Fruit fly (Drosophila melanogaster) whole organism, wandering third instar larva: ENCODE measurements around the gene CG12301.

Experiments
- Abd-B ChIP-seq: fragments of >200 bp; optimal IDR thresholded peaks from 2 replicates; lab custom pipeline; 2017; ENCODE audit warnings: missing biosample characterization, missing genetic modification characterization
- CG32264 ChIP-seq: fragments of 200-800 bp; sonication (Bioruptor generic); optimal IDR thresholded peaks from 2 replicates; lab custom pipeline; 2016; ENCODE audit warnings: missing biosample characterization, missing genetic modification characterization
- CG9705 ChIP-seq: fragments of 200-800 bp; sonication (Bioruptor generic); optimal IDR thresholded peaks from 2 replicates; lab custom pipeline; 2018; ENCODE audit warnings: missing biosample characterization, mild to moderate bottlenecking, missing genetic modification characterization
- CrebA ChIP-seq: fragments of 200-800 bp; sonication (Bioruptor generic); optimal IDR thresholded peaks from 2 replicates; lab custom pipeline; 2016; ENCODE audit warnings: missing biosample characterization, mild to moderate bottlenecking, missing genetic modification characterization, borderline replicate concordance
- Dfd ChIP-seq: fragments of >200 bp; optimal IDR thresholded peaks from 2 replicates; lab custom pipeline; 2017; ENCODE audit warnings: missing biosample characterization, missing genetic modification characterization
- Dif ChIP-seq: fragments of 200-275, 200-300 bp; sonication (Bioruptor generic); optimal IDR thresholded peaks from 2 replicates; lab custom pipeline; 2018; ENCODE audit warnings: missing biosample characterization, missing genetic modification characterization; ENCODE audit not compliant: partially characterized antibody
- GATAd ChIP-seq: sonication (Bioruptor generic); optimal IDR thresholded peaks from 2 replicates; lab custom pipeline; 2016; ENCODE audit warnings: missing biosample characterization, missing genetic modification characterization
- HLH106 ChIP-seq: fragments of 200-800 bp; optimal IDR thresholded peaks from 3 replicates; lab custom pipeline; 2019; ENCODE audit warnings: missing biosample characterization, mild to moderate bottlenecking, missing genetic modification characterization, moderate library complexity
- Hnf4 ChIP-seq: fragments of 200-800 bp; sonication (Bioruptor generic); optimal IDR thresholded peaks from 2 replicates; lab custom pipeline; 2016; ENCODE audit warnings: missing biosample characterization, mild to moderate bottlenecking, missing genetic modification characterization
- Hr78 ChIP-seq: fragments of >200 bp; optimal IDR thresholded peaks from 2 replicates; lab custom pipeline; 2017; ENCODE audit warnings: missing biosample characterization, missing genetic modification characterization
- Hr83 ChIP-seq: fragments of 200-300 bp; sonication (Bioruptor generic); optimal IDR thresholded peaks from 2 replicates; lab custom pipeline; 2016; ENCODE audit warnings: missing biosample characterization, mild to moderate bottlenecking, missing genetic modification characterization, moderate library complexity; ENCODE audit not compliant: poor library complexity, severe bottlenecking
- Jra ChIP-seq: sonication (Bioruptor generic); optimal IDR thresholded peaks from 2 replicates; lab custom pipeline; 2016; ENCODE audit warnings: missing biosample characterization, missing genetic modification characterization
- Mio ChIP-seq: sonication (Bioruptor generic); optimal IDR thresholded peaks from 2 replicates; lab custom pipeline; 2016; ENCODE audit warnings: missing biosample characterization, missing genetic modification characterization
- Myc ChIP-seq: fragments of >200 bp; optimal IDR thresholded peaks from 2 replicates; lab custom pipeline; 2017
- N ChIP-seq: fragments of >200 bp; optimal IDR thresholded peaks from 2 replicates; lab custom pipeline; 2018; ENCODE audit warnings: missing biosample characterization, missing external identifiers, missing genetic modification characterization
- OdsH ChIP-seq: fragments of 200-800 bp; sonication (Bioruptor generic); optimal IDR thresholded peaks from 2 replicates; lab custom pipeline; 2016; ENCODE audit warnings: missing biosample characterization, mild to moderate bottlenecking, missing genetic modification characterization
- Rel ChIP-seq, 2 experiments: fragments of 200-800 bp; sonication (Bioruptor generic) in 1 of 2; optimal IDR thresholded peaks; 2 replicates in 1 of 2; 3 replicates in 1 of 2; lab custom pipeline; 2016 to 2019; ENCODE audit warnings: mild to moderate bottlenecking in 2 of 2, missing biosample characterization in 2 of 2, missing genetic modification characterization in 2 of 2, moderate library complexity in 1 of 2
- Sp1 ChIP-seq: fragments of 200-800 bp; sonication (Bioruptor generic); optimal IDR thresholded peaks from 3 replicates; lab custom pipeline; 2019; ENCODE audit warnings: missing biosample characterization, mild to moderate bottlenecking, missing genetic modification characterization, moderate library complexity
- Vsx2 ChIP-seq: fragments of 200-300, 225-300 bp; sonication (Bioruptor generic); optimal IDR thresholded peaks from 2 replicates; lab custom pipeline; 2018; ENCODE audit warnings: missing biosample characterization, missing genetic modification characterization; ENCODE audit not compliant: partially characterized antibody
- br ChIP-seq: fragments of 200-800 bp; sonication (Bioruptor generic); optimal IDR thresholded peaks from 2 replicates; lab custom pipeline; 2016; ENCODE audit warnings: missing biosample characterization, missing genetic modification characterization
- brk ChIP-seq: fragments of 200-800 bp; sonication (Bioruptor generic); optimal IDR thresholded peaks from 2 replicates; lab custom pipeline; 2016; ENCODE audit warnings: missing biosample characterization, mild to moderate bottlenecking, missing genetic modification characterization
- dl ChIP-seq, 2 experiments: fragments of 175-275, 200-275 bp in 1 of 2; fragments of 200-275 bp in 1 of 2; sonication (Bioruptor generic); optimal IDR thresholded peaks; lab custom pipeline; 2018; ENCODE audit warnings: mild to moderate bottlenecking in 2 of 2, missing biosample characterization in 2 of 2, missing genetic modification characterization in 2 of 2, moderate library complexity in 2 of 2; ENCODE audit not compliant: partially characterized antibody in 2 of 2, insufficient read depth in 1 of 2
- dmrt93B ChIP-seq: fragments of 200-800 bp; sonication (Bioruptor generic); optimal IDR thresholded peaks from 2 replicates; lab custom pipeline; 2018; ENCODE audit warnings: missing biosample characterization, mild to moderate bottlenecking, missing genetic modification characterization
- dsf ChIP-seq: sonication (Bioruptor generic); optimal IDR thresholded peaks from 2 replicates; lab custom pipeline; 2016; ENCODE audit warnings: missing biosample characterization, missing genetic modification characterization, borderline replicate concordance
- ey ChIP-seq: fragments of 200-800 bp; sonication (Bioruptor generic); optimal IDR thresholded peaks from 2 replicates; lab custom pipeline; 2016; ENCODE audit warnings: missing biosample characterization, missing genetic modification characterization
- foxo ChIP-seq, 2 experiments: fragments of 200-800 bp; sonication (Bioruptor generic); optimal IDR thresholded peaks; 2 replicates in 1 of 2; 3 replicates in 1 of 2; lab custom pipeline; 2016 to 2017; ENCODE audit warnings: missing biosample characterization in 2 of 2, missing genetic modification characterization in 2 of 2
- fru ChIP-seq: fragments of 200-800 bp; sonication (Bioruptor generic); optimal IDR thresholded peaks from 3 replicates; lab custom pipeline; 2016; ENCODE audit warnings: missing biosample characterization, mild to moderate bottlenecking, missing genetic modification characterization
- h ChIP-seq: fragments of 200-800 bp; sonication (Bioruptor generic); optimal IDR thresholded peaks from 3 replicates; lab custom pipeline; 2016; ENCODE audit warnings: missing biosample characterization, mild to moderate bottlenecking, missing genetic modification characterization
- jim ChIP-seq: fragments of 175-275, 200-325 bp; sonication (Bioruptor generic); optimal IDR thresholded peaks from 2 replicates; lab custom pipeline; 2016; ENCODE audit warnings: missing biosample characterization, mild to moderate bottlenecking, missing genetic modification characterization
- lola ChIP-seq: fragments of >200 bp; optimal IDR thresholded peaks from 2 replicates; lab custom pipeline; 2017; ENCODE audit warnings: missing biosample characterization, missing genetic modification characterization
- pan ChIP-seq: fragments of >200 bp; optimal IDR thresholded peaks from 2 replicates; lab custom pipeline; 2017
- psq ChIP-seq: fragments of 200-800 bp; sonication (Bioruptor generic); optimal IDR thresholded peaks from 3 replicates; lab custom pipeline; 2017; ENCODE audit warnings: missing biosample characterization, mild to moderate bottlenecking, missing genetic modification characterization, moderate library complexity
- rgr ChIP-seq: fragments of 200-800 bp; sonication (Bioruptor generic); optimal IDR thresholded peaks from 3 replicates; lab custom pipeline; 2016; ENCODE audit warnings: missing biosample characterization, mild to moderate bottlenecking, missing genetic modification characterization
- sage ChIP-seq: fragments of 200-800 bp; sonication (Bioruptor generic); optimal IDR thresholded peaks from 2 replicates; lab custom pipeline; 2016; ENCODE audit warnings: missing biosample characterization, mild to moderate bottlenecking, missing genetic modification characterization
- sv ChIP-seq: fragments of 200-800 bp; sonication (Bioruptor generic); optimal IDR thresholded peaks from 3 replicates; lab custom pipeline; 2016; ENCODE audit warnings: missing biosample characterization, missing genetic modification characterization
- tai ChIP-seq: sonication (Bioruptor generic); optimal IDR thresholded peaks from 2 replicates; lab custom pipeline; 2016; ENCODE audit warnings: missing biosample characterization, missing genetic modification characterization
- usp ChIP-seq: fragments of >200 bp; optimal IDR thresholded peaks from 2 replicates; lab custom pipeline; 2017; ENCODE audit warnings: missing biosample characterization, missing genetic modification characterization
- woc ChIP-seq: sonication (Bioruptor generic); optimal IDR thresholded peaks from 2 replicates; lab custom pipeline; 2016; ENCODE audit warnings: missing biosample characterization, mild to moderate bottlenecking, missing genetic modification characterization

CG12301 gene

DNA sequence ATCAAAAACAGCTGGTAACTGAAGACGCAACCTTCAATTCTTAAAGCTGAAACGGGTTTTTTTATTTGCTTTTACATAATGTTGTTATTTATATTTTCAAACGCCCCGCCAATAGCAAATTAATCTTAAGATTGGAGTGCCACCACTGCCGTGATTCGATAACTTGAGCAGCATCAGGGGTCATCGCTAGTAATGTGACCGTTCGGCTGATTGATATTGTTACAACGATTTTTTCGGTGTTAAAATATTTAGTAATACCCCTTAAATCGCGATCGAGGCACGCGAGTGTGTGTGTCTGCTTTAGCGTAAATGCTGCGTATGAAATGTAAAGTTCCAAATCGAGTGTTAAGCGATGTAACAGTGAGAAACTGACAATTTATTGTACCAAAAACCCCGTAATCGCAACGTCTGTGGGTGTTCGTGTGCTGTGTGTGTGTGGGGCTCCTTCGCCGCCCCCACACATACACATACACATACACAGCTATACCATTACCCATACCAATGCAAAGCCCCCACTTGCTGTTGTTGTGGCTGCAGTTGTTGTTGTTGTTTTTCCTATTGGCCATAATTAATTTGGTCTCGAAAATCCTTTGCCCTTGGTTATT lies 14.7 kb upstream of the CG12301 start, which contains the start of gene dop:
TSS of gene dop (plus strand) at position 185 of the 605 bp plus-strand sequence.
- TF ChIP-seq HLH106 (tag; lab: Kevin White, UChicago) (peak; percentile 37), fru (peak; percentile 32), foxo (GFP tag; optimal IDR thresholded peaks at IDR 0.05; lab: Kevin White, UChicago) (peak in 1 of 2 experiments; percentile 44), Vsx2 (GFP tag; lab: Kevin White, UChicago) (no peak), GATAd (GFP tag; lab: Kevin White, UChicago) (no peak), dsf (GFP tag; lab: Kevin White, UChicago) (peak; percentile 21), N (GFP tag; lab: Kevin White, UChicago) (peak; percentile 53), Abd-B (GFP tag; lab: Kevin White, UChicago) (no peak), ey (GFP tag; lab: Kevin White, UChicago) (peak; percentile 18), Dif (GFP tag; lab: Kevin White, UChicago) (no peak), Hr78 (GFP tag; lab: Kevin White, UChicago) (peak; percentile 32), woc (GFP tag; lab: Kevin White, UChicago) (peak; percentile 19), pan (lab: Kevin White, UChicago) (no peak), CG9705 (GFP tag; lab: Kevin White, UChicago) (no peak), jim (GFP tag; lab: Kevin White, UChicago) (no peak), sv (GFP tag; lab: Kevin White, UChicago) (peak; percentile 18), Rel (GFP tag; optimal IDR thresholded peaks at IDR 0.05; lab: Kevin White, UChicago) (no peak), Rel (tag; optimal IDR thresholded peaks at IDR 0.05; lab: Kevin White, UChicago) (peak; percentile 89), Sp1 (GFP tag; lab: Kevin White, UChicago) (no peak), Dfd (GFP tag; lab: Kevin White, UChicago) (no peak), brk (GFP tag; lab: Kevin White, UChicago) (no peak), tai (no peak), usp (GFP tag; lab: Kevin White, UChicago) (no peak), lola (GFP tag; lab: Kevin White, UChicago) (no peak), Myc (no peak), rgr (peak; percentile 21), CG32264 (no peak), sage (GFP tag; lab: Kevin White, UChicago) (no peak), OdsH (no peak), CrebA (GFP tag; lab: Kevin White, UChicago) (no peak), dl (GFP tag; optimal IDR thresholded peaks at IDR 0.05; lab: Kevin White, UChicago; ENCODE audit: insufficient read depth in 1 of 2, partially characterized antibody in 2 of 2) (no peak), Hr83 (GFP tag; lab: Kevin White, UChicago) (peak; percentile 60), br (GFP tag; lab: Kevin White, UChicago) (no peak), dmrt93B (GFP tag; lab: Kevin White, UChicago) (no peak), Mio (no peak), h (no peak), Hnf4 (peak; percentile 36), psq (GFP tag; lab: Kevin White, UChicago) (no peak), Jra (GFP tag; lab: Kevin White, UChicago) (no peak)
- TF ChIP-seq, all 38 proteins: peak for 13

DNA sequence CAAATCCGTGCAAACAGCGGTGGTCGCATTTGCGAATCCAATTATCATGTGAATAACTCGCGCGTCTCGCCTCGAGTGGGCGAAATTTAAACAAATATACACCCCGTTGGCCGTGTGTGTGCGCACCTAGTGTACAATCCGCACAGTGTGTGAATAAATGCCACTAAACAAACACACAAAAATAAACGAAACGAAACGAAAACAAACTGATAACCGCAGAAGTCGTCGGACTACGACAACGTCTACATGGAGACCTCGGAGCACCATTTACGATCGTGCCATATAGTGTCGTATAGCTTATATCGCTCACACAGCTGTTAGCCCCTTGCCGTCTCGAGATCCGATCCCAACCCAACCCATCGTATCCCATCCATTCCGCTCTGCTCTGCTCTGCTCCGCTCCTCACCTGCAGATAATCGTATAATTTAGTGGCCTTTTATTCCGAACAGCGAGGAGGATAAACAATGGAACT lies 14.1 kb upstream of the CG12301 start:
- TF ChIP-seq Rel (GFP tag; optimal IDR thresholded peaks at IDR 0.05; lab: Kevin White, UChicago) (peak; percentile 36), Rel (tag; optimal IDR thresholded peaks at IDR 0.05; lab: Kevin White, UChicago) (no peak), pan (lab: Kevin White, UChicago) (no peak), Abd-B (GFP tag; lab: Kevin White, UChicago) (no peak), HLH106 (tag; lab: Kevin White, UChicago) (no peak), sv (GFP tag; lab: Kevin White, UChicago) (no peak), dsf (GFP tag; lab: Kevin White, UChicago) (no peak), CG9705 (GFP tag; lab: Kevin White, UChicago) (no peak), woc (GFP tag; lab: Kevin White, UChicago) (no peak), Hr83 (GFP tag; lab: Kevin White, UChicago) (peak; percentile 90), tai (no peak), Dif (GFP tag; lab: Kevin White, UChicago) (no peak), OdsH (peak; percentile 19), GATAd (GFP tag; lab: Kevin White, UChicago) (no peak), Sp1 (GFP tag; lab: Kevin White, UChicago) (peak; percentile 55), rgr (peak; percentile 68), dl (GFP tag; optimal IDR thresholded peaks at IDR 0.05; lab: Kevin White, UChicago; ENCODE audit: insufficient read depth in 1 of 2, partially characterized antibody in 2 of 2) (no peak), psq (GFP tag; lab: Kevin White, UChicago) (peak; percentile 66), Hr78 (GFP tag; lab: Kevin White, UChicago) (no peak), Dfd (GFP tag; lab: Kevin White, UChicago) (no peak), dmrt93B (GFP tag; lab: Kevin White, UChicago) (no peak), N (GFP tag; lab: Kevin White, UChicago) (no peak), foxo (GFP tag; optimal IDR thresholded peaks at IDR 0.05; lab: Kevin White, UChicago) (no peak), h (peak; percentile 66), jim (GFP tag; lab: Kevin White, UChicago) (peak; percentile 28), Mio (no peak), fru (no peak), Hnf4 (no peak), CG32264 (peak; percentile 32), usp (GFP tag; lab: Kevin White, UChicago) (no peak), CrebA (GFP tag; lab: Kevin White, UChicago) (no peak), lola (GFP tag; lab: Kevin White, UChicago) (no peak), Jra (GFP tag; lab: Kevin White, UChicago) (no peak), sage (GFP tag; lab: Kevin White, UChicago) (no peak), Vsx2 (GFP tag; lab: Kevin White, UChicago) (no peak), Myc (no peak), ey (GFP tag; lab: Kevin White, UChicago) (no peak), brk (GFP tag; lab: Kevin White, UChicago) (no peak), br (GFP tag; lab: Kevin White, UChicago) (peak; percentile 47)
